Worm (Caenorhabditis elegans) whole organism, L3 larva: Measurements from ENCODE around the gene F48E3.6.

Source experiments
- R02D3.7 ChIP-seq: fragments of 150-350 bp; optimal IDR thresholded peaks from 2 replicates; lab custom pipeline; 2014; ENCODE audit warnings: missing biosample characterization, missing genetic modification characterization
- ama-1 ChIP-seq: fragments of 150-350 bp; optimal IDR thresholded peaks from 2 replicates; lab custom pipeline; 2018
- ceh-16 ChIP-seq: sonication (generic microtip); optimal IDR thresholded peaks from 2 replicates; lab custom pipeline; 2017; ENCODE audit warnings: missing biosample characterization, missing genetic modification characterization
- ceh-28 ChIP-seq: fragments of 150-350 bp; optimal IDR thresholded peaks from 2 replicates; lab custom pipeline; 2014; ENCODE audit warnings: missing biosample characterization, missing genetic modification reagents, missing genetic modification characterization
- ceh-82 ChIP-seq: fragments of 150-350 bp; optimal IDR thresholded peaks from 2 replicates; lab custom pipeline; 2014; ENCODE audit warnings: missing biosample characterization, missing genetic modification characterization
- ceh-9 ChIP-seq: sonication (generic microtip); optimal IDR thresholded peaks from 2 replicates; lab custom pipeline; 2018; ENCODE audit warnings: missing biosample characterization, missing genetic modification characterization
- egl-27 ChIP-seq: sonication (generic microtip); optimal IDR thresholded peaks from 4 replicates; lab custom pipeline; 2017; ENCODE audit warnings: missing biosample characterization, missing genetic modification reagents, missing genetic modification characterization
- elt-1 ChIP-seq: fragments of 150-350 bp; optimal IDR thresholded peaks from 2 replicates; lab custom pipeline; 2014; ENCODE audit warnings: missing biosample characterization, missing genetic modification characterization
- elt-2 ChIP-seq: sonication (generic microtip); optimal IDR thresholded peaks from 2 replicates; lab custom pipeline; 2016; ENCODE audit warnings: missing genetic modification reagents, mild to moderate bottlenecking, missing genetic modification characterization, missing compliant biosample characterization
- elt-3 ChIP-seq, 3 experiments: fragments of 150-350 bp in 1 of 3; sonication (generic microtip) in 2 of 3; optimal IDR thresholded peaks; 2 replicates in 2 of 3; 4 replicates in 1 of 3; lab custom pipeline; 2014 to 2017; ENCODE audit warnings: missing biosample characterization in 3 of 3, missing genetic modification characterization in 3 of 3
- eor-1 ChIP-seq, 2 experiments: fragments of 150-350 bp; optimal IDR thresholded peaks; 2 replicates each; lab custom pipeline; 2014 to 2018; ENCODE audit warnings: missing biosample characterization in 2 of 2, missing genetic modification characterization in 2 of 2
- fkh-10 ChIP-seq: sonication (generic microtip); optimal IDR thresholded peaks from 2 replicates; lab custom pipeline; 2017; ENCODE audit warnings: missing biosample characterization, missing genetic modification reagents, missing genetic modification characterization
- fkh-2 ChIP-seq: fragments of 150-350 bp; optimal IDR thresholded peaks from 2 replicates; lab custom pipeline; 2014; ENCODE audit warnings: missing biosample characterization, missing genetic modification reagents, missing genetic modification characterization
- fos-1 ChIP-seq: fragments of 150-350 bp; optimal IDR thresholded peaks from 2 replicates; lab custom pipeline; 2014; ENCODE audit warnings: missing biosample characterization, missing genetic modification characterization
- lin-15B ChIP-seq: fragments of 150-350 bp; optimal IDR thresholded peaks from 2 replicates; lab custom pipeline; 2014; ENCODE audit warnings: missing biosample characterization, missing genetic modification characterization
- lin-39 ChIP-seq: fragments of 150-350 bp; optimal IDR thresholded peaks from 2 replicates; lab custom pipeline; 2018; ENCODE audit warnings: missing biosample characterization, missing genetic modification reagents, missing genetic modification characterization
- mdl-1 ChIP-seq: fragments of 150-350 bp; optimal IDR thresholded peaks from 2 replicates; lab custom pipeline; 2014; ENCODE audit warnings: missing biosample characterization, missing genetic modification characterization
- mml-1 ChIP-seq: fragments of 150-350 bp; sonication (generic microtip); optimal IDR thresholded peaks from 3 replicates; lab custom pipeline; 2014; ENCODE audit warnings: missing biosample characterization, missing genetic modification characterization
- nfya-1 ChIP-seq: sonication (generic microtip); optimal IDR thresholded peaks from 2 replicates; lab custom pipeline; 2017; ENCODE audit warnings: missing genetic modification characterization, mild to moderate bottlenecking, missing compliant biosample characterization, antibody characterized with exemption, moderate library complexity; ENCODE audit not compliant: insufficient read depth
- nhr-12 ChIP-seq: fragments of 150-350 bp; optimal IDR thresholded peaks from 2 replicates; lab custom pipeline; 2014; ENCODE audit warnings: missing biosample characterization, missing genetic modification characterization
- nhr-237 ChIP-seq: fragments of 150-350 bp; optimal IDR thresholded peaks from 2 replicates; lab custom pipeline; 2014; ENCODE audit warnings: missing biosample characterization, missing genetic modification characterization
- nhr-25 ChIP-seq: sonication (generic microtip); optimal IDR thresholded peaks from 2 replicates; lab custom pipeline; 2017; ENCODE audit warnings: missing biosample characterization, missing genetic modification characterization
- nhr-28 ChIP-seq: fragments of 150-350 bp; optimal IDR thresholded peaks from 2 replicates; lab custom pipeline; 2014; ENCODE audit warnings: missing biosample characterization, missing genetic modification characterization
- nhr-43 ChIP-seq: sonication (generic microtip); optimal IDR thresholded peaks from 2 replicates; lab custom pipeline; 2016; ENCODE audit warnings: mild to moderate bottlenecking, missing genetic modification characterization, missing compliant biosample characterization; ENCODE audit not compliant: poor library complexity, severe bottlenecking
- nhr-67 ChIP-seq: fragments of 150-350 bp; optimal IDR thresholded peaks from 2 replicates; lab custom pipeline; 2014; ENCODE audit warnings: missing biosample characterization, missing genetic modification characterization
- nhr-76 ChIP-seq: fragments of 150-350 bp; sonication (generic microtip); optimal IDR thresholded peaks from 5 replicates; lab custom pipeline; 2014; ENCODE audit warnings: missing biosample characterization, missing genetic modification characterization
- nhr-77 ChIP-seq: fragments of 150-350 bp; optimal IDR thresholded peaks from 2 replicates; lab custom pipeline; 2014; ENCODE audit warnings: missing biosample characterization, missing genetic modification characterization
- sea-2 ChIP-seq: fragments of 150-350 bp; sonication (generic microtip); optimal IDR thresholded peaks from 4 replicates; lab custom pipeline; 2014; ENCODE audit warnings: missing biosample characterization, missing genetic modification reagents, missing genetic modification characterization
- snpc-4 ChIP-seq: fragments of 150-350 bp; optimal IDR thresholded peaks from 2 replicates; lab custom pipeline; 2014; ENCODE audit warnings: missing biosample characterization, missing genetic modification characterization
- tbx-2 ChIP-seq: sonication (generic microtip); optimal IDR thresholded peaks from 2 replicates; lab custom pipeline; 2016; ENCODE audit warnings: mild to moderate bottlenecking, missing genetic modification characterization, missing compliant biosample characterization
- unc-39 ChIP-seq: sonication (generic microtip); optimal IDR thresholded peaks from 4 replicates; lab custom pipeline; 2017; ENCODE audit warnings: missing biosample characterization, missing genetic modification characterization
- unc-62 ChIP-seq: fragments of 150-350 bp; sonication (generic microtip); optimal IDR thresholded peaks from 4 replicates; lab custom pipeline; 2014; ENCODE audit warnings: missing biosample characterization, missing genetic modification reagents, missing genetic modification characterization
- ztf-11 ChIP-seq: fragments of 150-350 bp; optimal IDR thresholded peaks from 2 replicates; lab custom pipeline; 2014; ENCODE audit warnings: missing biosample characterization, missing genetic modification characterization
- ztf-4 ChIP-seq: fragments of 150-350 bp; optimal IDR thresholded peaks from 2 replicates; lab custom pipeline; 2014; ENCODE audit warnings: missing biosample characterization, missing genetic modification characterization

Gene F48E3.6

DNA sequence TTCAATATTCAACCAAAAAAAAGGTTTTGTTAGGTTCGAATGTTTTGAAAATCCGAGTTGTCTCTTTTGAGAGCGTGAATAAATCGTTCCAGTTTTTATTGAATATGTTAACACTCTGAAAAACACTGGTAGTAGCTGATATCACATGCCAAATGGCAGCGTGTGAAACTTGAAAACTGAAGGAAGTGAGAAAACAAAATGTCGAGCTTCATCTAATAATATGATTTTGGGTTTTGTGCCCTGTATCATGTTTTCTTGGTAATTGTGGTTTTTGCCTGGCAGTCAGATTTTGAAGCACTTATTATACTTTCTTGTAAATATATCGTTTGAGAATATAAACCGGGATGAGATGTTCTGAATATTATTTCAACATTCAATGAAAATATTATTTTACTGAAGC lies at the start of gene F48E3.6:
F48E3.6 (minus strand) TSS at position 101 of the 400 bp plus-strand sequence.
- TF ChIP-seq ama-1: no peak
- TF ChIP-seq lin-39 (tag; lab: Kevin White, UChicago): no peak
- TF ChIP-seq ceh-28 (tag; lab: Kevin White, UChicago): no peak
- no peak for TF ChIP-seq snpc-4 (tag; lab: Kevin White, UChicago)
- TF ChIP-seq lin-15B: no peak
- no peak for TF ChIP-seq eor-1 (tag; optimal IDR thresholded peaks at IDR 0.05; lab: Kevin White, UChicago)
- no peak for TF ChIP-seq fos-1 (tag; lab: Kevin White, UChicago)
- TF ChIP-seq unc-62: no peak
- no peak for TF ChIP-seq ztf-11
- no peak for TF ChIP-seq tbx-2 (tag; lab: Kevin White, UChicago)
- TF ChIP-seq ceh-9 (tag; lab: Kevin White, UChicago): no peak
- no peak for TF ChIP-seq ceh-16 (tag; lab: Kevin White, UChicago)

DNA sequence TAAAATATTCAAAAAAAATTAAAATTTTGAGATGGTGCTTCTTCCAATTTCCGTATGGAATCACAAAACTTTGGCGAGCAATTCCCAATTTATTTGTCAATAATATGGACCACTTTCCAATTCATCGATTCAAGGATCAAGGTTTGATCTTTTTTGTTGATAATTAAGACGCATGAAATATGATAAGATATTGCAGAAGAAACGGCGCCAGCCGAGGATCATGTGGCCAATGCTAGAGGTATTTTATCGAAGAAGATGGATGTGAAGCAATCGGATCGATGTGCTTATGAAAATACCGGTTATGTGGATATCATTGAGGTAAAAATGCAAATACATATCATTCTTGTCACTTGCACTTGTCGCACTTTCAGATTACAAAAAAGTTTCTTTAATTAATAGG lies 47.7 kb upstream of the F48E3.6 start:
- no peak for TF ChIP-seq elt-2
- TF ChIP-seq nhr-25 (tag; lab: Kevin White, UChicago): peak; percentile 15
- peak; percentile 42 for TF ChIP-seq nhr-43 (tag; lab: Kevin White, UChicago)
- TF ChIP-seq, all 47 proteins: peak for 2

DNA sequence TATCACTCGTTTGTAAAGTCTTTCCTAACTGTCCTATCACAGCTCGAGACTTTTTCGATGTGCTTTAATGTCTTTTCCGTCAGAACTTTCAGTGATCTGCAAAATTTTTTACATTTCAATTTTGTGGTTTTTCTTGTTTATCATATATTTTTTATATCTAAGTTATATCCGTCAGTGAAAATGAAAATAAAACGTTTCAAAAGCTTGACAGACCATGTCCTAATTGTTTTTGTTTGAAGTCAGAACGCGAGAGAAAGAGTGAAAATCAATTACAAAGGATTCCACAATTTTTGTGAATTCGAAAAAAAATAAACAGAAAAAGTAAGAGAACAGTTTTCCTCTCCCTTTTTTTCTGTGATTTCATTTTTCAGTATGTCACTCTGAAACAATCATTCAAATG lies 45.5 kb upstream of the F48E3.6 start, which contains the start of gene F46C8.1:
F46C8.1 (plus strand) TSS at position 301 of the 400 bp plus-strand sequence.
- no peak for TF ChIP-seq sea-2 (GFP tag; lab: Kevin White, UChicago)
- TF ChIP-seq ceh-28 (tag; lab: Kevin White, UChicago): no peak

DNA sequence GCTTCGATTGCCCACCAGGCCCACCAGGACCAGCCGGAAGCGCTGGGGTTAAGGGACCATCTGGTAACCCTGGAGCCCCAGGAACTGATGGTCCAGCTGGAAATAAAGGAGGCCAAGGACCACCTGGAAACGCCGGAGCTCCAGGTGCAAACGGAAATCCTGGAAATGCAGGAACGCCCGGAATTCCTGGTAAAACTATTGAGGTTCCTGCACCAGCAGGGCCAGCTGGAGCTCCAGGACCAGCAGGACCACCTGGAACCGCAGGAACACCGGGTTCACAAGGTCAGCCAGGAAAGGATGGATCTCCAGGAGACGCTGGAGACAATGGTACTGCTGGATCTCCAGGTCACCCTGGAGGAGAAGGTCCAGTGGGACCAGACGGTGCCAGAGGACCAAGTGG lies 45.0 kb upstream of the F48E3.6 start:
- TF ChIP-seq lin-39 (tag; lab: Kevin White, UChicago) (no peak), elt-3 (tag; optimal IDR thresholded peaks at IDR 0.05; lab: Kevin White, UChicago) (no peak), nhr-237 (tag; lab: Kevin White, UChicago) (no peak), mml-1 (tag; lab: Kevin White, UChicago) (no peak), R02D3.7 (tag; lab: Kevin White, UChicago) (no peak), elt-1 (no peak), sea-2 (GFP tag; lab: Kevin White, UChicago) (no peak), nhr-77 (no peak), elt-2 (no peak)

DNA sequence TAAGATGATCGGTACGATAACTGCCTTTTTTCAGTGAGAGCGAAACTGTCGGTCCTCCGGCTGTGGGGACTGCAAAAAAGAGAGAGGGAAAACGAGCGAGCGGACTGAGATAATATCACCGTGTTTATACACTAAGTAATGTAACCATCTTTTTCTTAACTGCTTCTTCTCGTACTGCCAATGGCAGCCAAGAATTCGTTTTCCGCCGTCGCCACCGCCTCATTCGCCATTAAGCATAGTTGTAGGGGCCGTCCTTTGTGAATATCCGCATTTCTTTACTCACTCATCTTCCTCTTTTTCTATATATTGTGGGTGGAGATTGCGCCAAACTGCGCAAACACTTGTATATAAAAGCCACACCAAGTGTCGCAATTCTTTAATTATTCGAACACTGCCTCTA lies 43.8 kb upstream of the F48E3.6 start, which contains the start of gene col-174:
col-174 (plus strand) TSS at position 301 of the 400 bp plus-strand sequence.
- TF ChIP-seq nhr-237 (tag; lab: Kevin White, UChicago): no peak
- no peak for TF ChIP-seq egl-27
- TF ChIP-seq fkh-10 (GFP tag; lab: Kevin White, UChicago): no peak
- no peak for TF ChIP-seq mml-1 (tag; lab: Kevin White, UChicago)
- TF ChIP-seq nhr-12 (tag; lab: Kevin White, UChicago): no peak
- TF ChIP-seq nhr-28 (tag; lab: Kevin White, UChicago): no peak
- TF ChIP-seq ztf-11: no peak
- no peak for TF ChIP-seq nfya-1 (tag; lab: Kevin White, UChicago)
- TF ChIP-seq ceh-82 (tag; lab: Kevin White, UChicago): no peak
- no peak for TF ChIP-seq nhr-67
- no peak for TF ChIP-seq eor-1 (tag; optimal IDR thresholded peaks at IDR 0.05; lab: Kevin White, UChicago)
- TF ChIP-seq lin-39 (tag; lab: Kevin White, UChicago): no peak
- no peak for TF ChIP-seq nhr-76 (tag; lab: Kevin White, UChicago)
- no peak for TF ChIP-seq nhr-25 (tag; lab: Kevin White, UChicago)
- no peak for TF ChIP-seq unc-39 (tag; lab: Kevin White, UChicago)
- TF ChIP-seq mdl-1 (tag; lab: Kevin White, UChicago): no peak
- TF ChIP-seq, all 47 proteins: peak for 0

DNA sequence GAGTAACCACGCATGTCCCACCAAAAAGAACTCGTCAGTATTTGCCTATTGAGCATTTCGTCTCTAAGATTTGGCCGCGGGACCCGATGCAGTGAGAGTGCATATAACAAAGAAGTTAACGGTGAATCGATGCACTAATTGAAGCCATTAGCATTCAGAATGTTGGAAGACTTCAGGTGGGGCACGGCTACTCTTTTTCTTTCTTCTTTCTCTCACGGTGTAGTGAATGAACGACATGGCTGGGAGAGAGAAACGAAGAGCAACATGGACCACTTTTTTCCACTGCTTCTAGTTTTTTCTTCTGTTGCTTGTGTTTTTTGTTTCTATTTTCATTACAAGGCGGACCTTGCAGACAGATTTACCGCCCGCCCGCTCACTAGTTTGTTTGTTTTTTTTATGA lies 38.4 kb upstream of the F48E3.6 start:
- TF ChIP-seq unc-39 (tag; lab: Kevin White, UChicago) (no peak), lin-39 (tag; lab: Kevin White, UChicago) (no peak), nhr-25 (tag; lab: Kevin White, UChicago) (no peak), ztf-4 (no peak), ceh-9 (tag; lab: Kevin White, UChicago) (no peak), elt-3 (tag; optimal IDR thresholded peaks at IDR 0.05; lab: Kevin White, UChicago) (no peak), elt-1 (no peak), lin-15B (no peak), fkh-2 (tag; lab: Kevin White, UChicago) (no peak), mml-1 (tag; lab: Kevin White, UChicago) (no peak), nhr-76 (tag; lab: Kevin White, UChicago) (no peak), nhr-12 (tag; lab: Kevin White, UChicago) (no peak), unc-62 (no peak)
